Worm (Caenorhabditis elegans): ENCODE measurements around the gene F18A1.7.

The F18A1.7 gene

ce11 chrII:7642016-7642653, 21.4 kb downstream of the F18A1.7 start (continued):
- TF ChIP-seq jun-1 (tag; optimal IDR thresholded peaks at IDR 0.05): peak; percentile 31
- TF ChIP-seq rnt-1 (tag; optimal IDR thresholded peaks at IDR 0.05): peak; percentile 70
- no peak for TF ChIP-seq zip-4 (GFP tag; optimal IDR thresholded peaks at IDR 0.05)
- TF ChIP-seq alr-1 (tag; optimal IDR thresholded peaks at IDR 0.05; ENCODE audit: borderline replicate concordance): no peak
- TF ChIP-seq dpl-1 (GFP tag; optimal IDR thresholded peaks at IDR 0.05): peak in 1 of 3 experiments; percentile 10
- TF ChIP-seq zag-1 (tag; optimal IDR thresholded peaks at IDR 0.05): peak; percentile 64
- TF ChIP-seq ceh-8 (GFP tag; optimal IDR thresholded peaks at IDR 0.05): peak; percentile 16
- TF ChIP-seq C04F5.9 (tag; optimal IDR thresholded peaks at IDR 0.05): no peak
- peak; percentile 80 for TF ChIP-seq unc-86 (tag; optimal IDR thresholded peaks at IDR 0.05)
- peak; percentile 57 for TF ChIP-seq fkh-8 (tag; optimal IDR thresholded peaks at IDR 0.05)
- peak; percentile 38 for TF ChIP-seq ama-1 (optimal IDR thresholded peaks at IDR 0.05)
- no peak for TF ChIP-seq nhr-90 (tag; optimal IDR thresholded peaks at IDR 0.05; ENCODE audit: poor library complexity)
- TF ChIP-seq C16A3.4 (tag; optimal IDR thresholded peaks at IDR 0.05): peak; percentile 63
- TF ChIP-seq fos-1 (tag; optimal IDR thresholded peaks at IDR 0.05): no peak
- peak in 1 of 2 experiments; percentile 36 for TF ChIP-seq ztf-11 (tag; optimal IDR thresholded peaks at IDR 0.05)
- peak; percentile 77 for TF ChIP-seq swsn-7 (tag; optimal IDR thresholded peaks at IDR 0.05)
- peak; percentile 67 for TF ChIP-seq nhr-20 (tag; optimal IDR thresholded peaks at IDR 0.05)
- no peak for TF ChIP-seq aha-1 (tag; optimal IDR thresholded peaks at IDR 0.05)
- no peak for TF ChIP-seq F16B12.6 (tag; optimal IDR thresholded peaks at IDR 0.05)
- peak; percentile 34 to 77 (median 48) for TF ChIP-seq ceh-82 (tag; optimal IDR thresholded peaks at IDR 0.05)
- no peak for TF ChIP-seq lir-3 (tag; optimal IDR thresholded peaks at IDR 0.05; ENCODE audit: poor library complexity)
- TF ChIP-seq mep-1 (tag; optimal IDR thresholded peaks at IDR 0.05): peak; percentile 57
- peak; percentile 35 for TF ChIP-seq lin-39 (tag; optimal IDR thresholded peaks at IDR 0.05)
- peak; percentile 71 for TF ChIP-seq unc-130 (tag; optimal IDR thresholded peaks at IDR 0.05)
- TF ChIP-seq unc-98 (GFP tag; IDR thresholded peaks at IDR 0.05): no peak
- peak; percentile 80 for TF ChIP-seq snu-23 (GFP tag; optimal IDR thresholded peaks at IDR 0.05)
- TF ChIP-seq fkh-4 (tag; optimal IDR thresholded peaks at IDR 0.05; ENCODE audit: borderline replicate concordance): peak; percentile 18
- peak in 1 of 2 experiments; percentile 21 for TF ChIP-seq egl-27 (tag; optimal IDR thresholded peaks at IDR 0.05)
- peak in 1 of 2 experiments; percentile 56 for TF ChIP-seq mdl-1 (tag; optimal IDR thresholded peaks at IDR 0.05)
- no peak for TF ChIP-seq aly-2 (tag; optimal IDR thresholded peaks at IDR 0.05)
- no peak for TF ChIP-seq pag-3 (tag; optimal IDR thresholded peaks at IDR 0.05; ENCODE audit: borderline replicate concordance, insufficient read depth)
- TF ChIP-seq efl-3 (GFP tag; optimal IDR thresholded peaks at IDR 0.05): no peak
- peak; percentile 71 for TF ChIP-seq nhr-47 (tag; optimal IDR thresholded peaks at IDR 0.05)
- peak; percentile 41 for TF ChIP-seq ztf-4 (tag; optimal IDR thresholded peaks at IDR 0.05)
- no peak for TF ChIP-seq nhr-12 (tag; optimal IDR thresholded peaks at IDR 0.05)

DNA sequence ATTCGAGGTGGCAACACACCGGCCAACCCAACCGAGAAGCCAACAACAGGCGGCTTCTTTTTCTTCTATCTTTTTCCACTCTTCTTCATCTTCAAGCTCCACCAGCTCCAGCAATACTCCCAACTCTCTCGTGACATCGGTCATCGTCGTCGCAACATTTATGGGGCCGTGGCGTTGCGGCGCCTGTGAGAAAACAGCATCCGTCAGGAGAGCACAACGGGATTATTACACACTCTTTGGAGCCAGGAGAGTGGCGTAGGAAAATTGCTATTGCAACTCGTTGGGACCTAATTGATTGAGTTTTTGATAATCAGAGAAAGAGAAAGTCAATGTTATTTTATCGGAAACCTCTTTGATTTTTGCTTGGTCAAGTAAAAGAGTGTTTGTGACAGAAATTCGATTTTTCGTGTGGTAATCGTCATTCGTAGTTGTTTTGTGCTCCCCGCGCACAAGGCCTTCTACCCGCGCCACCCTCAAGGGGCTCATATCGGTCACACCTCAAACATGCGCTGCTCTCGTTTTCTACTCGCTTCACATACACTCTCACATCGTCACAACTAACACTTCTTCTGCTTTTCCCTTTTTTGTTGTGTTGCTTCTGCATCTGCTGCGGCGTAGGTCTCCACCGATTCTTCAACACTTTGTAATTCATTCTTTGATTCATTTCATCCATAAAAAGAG, 23.3 kb downstream of the F18A1.7 start:
- TF ChIP-seq unc-98 (GFP tag; IDR thresholded peaks at IDR 0.05) (no peak), mep-1 (tag; optimal IDR thresholded peaks at IDR 0.05) (peak; percentile 18), rnt-1 (tag; optimal IDR thresholded peaks at IDR 0.05) (peak; percentile 79), mef-2 (tag; optimal IDR thresholded peaks at IDR 0.05) (no peak), lir-3 (tag; optimal IDR thresholded peaks at IDR 0.05; ENCODE audit: poor library complexity) (no peak), nhr-85 (tag) (no peak), snu-23 (GFP tag; optimal IDR thresholded peaks at IDR 0.05) (peak; percentile 34), nhr-12 (tag; optimal IDR thresholded peaks at IDR 0.05) (no peak), dpl-1 (GFP tag; optimal IDR thresholded peaks at IDR 0.05) (no peak), nhr-90 (tag; optimal IDR thresholded peaks at IDR 0.05; ENCODE audit: poor library complexity) (no peak), nhr-71 (tag; optimal IDR thresholded peaks at IDR 0.05) (peak; percentile 78), ama-1 (optimal IDR thresholded peaks at IDR 0.05) (no peak), skn-1 (tag; optimal IDR thresholded peaks at IDR 0.05) (no peak), nhr-20 (tag; optimal IDR thresholded peaks at IDR 0.05) (peak; percentile 37), swsn-7 (tag; optimal IDR thresholded peaks at IDR 0.05) (peak; percentile 35), elt-2 (tag; optimal IDR thresholded peaks at IDR 0.05) (no peak), dsc-1 (tag; optimal IDR thresholded peaks at IDR 0.05) (peak; percentile 38), sup-37 (GFP tag; optimal IDR thresholded peaks at IDR 0.05) (no peak), lin-15B (tag; optimal IDR thresholded peaks at IDR 0.05) (no peak), ceh-82 (tag; optimal IDR thresholded peaks at IDR 0.05) (no peak), ets-5 (GFP tag; IDR thresholded peaks at IDR 0.05) (no peak), hlh-17 (GFP tag; optimal IDR thresholded peaks at IDR 0.05; ENCODE audit: borderline replicate concordance) (no peak), ztf-11 (tag; optimal IDR thresholded peaks at IDR 0.05) (no peak), lin-14 (GFP tag; optimal IDR thresholded peaks at IDR 0.05) (peak; percentile 76), unc-30 (tag; optimal IDR thresholded peaks at IDR 0.05) (no peak), fkh-8 (tag; optimal IDR thresholded peaks at IDR 0.05) (peak; percentile 39)

Data from whole organism, L1 larva.